Worm (Caenorhabditis elegans): Measurements from ENCODE around the gene F53H1.3.

DNA sequence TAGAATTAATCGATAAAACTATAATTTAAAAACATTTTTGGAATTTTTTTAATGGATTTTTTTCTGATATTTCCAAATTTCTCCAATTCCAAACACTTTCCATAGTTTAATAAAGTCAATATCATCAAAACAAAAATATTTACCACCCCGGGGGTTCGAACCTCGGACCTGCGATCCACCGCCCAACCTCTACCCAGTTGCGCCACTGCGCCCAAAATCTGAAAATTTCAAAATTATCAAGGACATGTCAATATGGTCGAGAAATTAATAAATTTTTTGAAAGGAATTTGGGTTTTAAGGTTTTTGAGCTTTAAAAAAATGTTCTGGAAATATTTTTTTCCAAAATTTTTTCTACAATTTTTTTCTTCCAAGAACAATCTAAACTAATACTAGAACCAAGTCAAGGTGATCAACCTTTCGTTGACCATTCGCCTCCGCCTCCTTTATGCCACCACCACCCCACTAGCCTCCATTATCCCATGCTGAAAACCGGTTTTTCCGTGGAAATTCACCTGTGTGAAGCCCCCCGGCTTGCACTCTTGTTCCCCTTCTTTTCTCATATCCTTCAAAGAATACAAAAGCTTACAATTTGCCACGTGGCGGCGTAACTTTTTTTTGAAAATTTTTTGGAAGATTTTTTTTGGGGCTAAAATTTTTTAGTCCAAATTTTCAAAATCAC is 52.8 kb downstream of the F53H1.3 start:
- TF ChIP-seq npax-4 (tag; optimal IDR thresholded peaks at IDR 0.05) (no peak), rnt-1 (tag; optimal IDR thresholded peaks at IDR 0.05) (no peak), nhr-11 (tag; optimal IDR thresholded peaks at IDR 0.05) (no peak), unc-3 (GFP tag; conservative IDR thresholded peaks at IDR 0.05) (no peak), unc-3 (tag; optimal IDR thresholded peaks at IDR 0.05) (no peak), ceh-34 (tag; optimal IDR thresholded peaks at IDR 0.05) (no peak), pha-4 (tag; optimal IDR thresholded peaks at IDR 0.05) (no peak), ets-4 (tag; optimal IDR thresholded peaks at IDR 0.05) (no peak), elt-4 (tag; optimal IDR thresholded peaks at IDR 0.05) (no peak), dmd-4 (tag; optimal IDR thresholded peaks at IDR 0.05; ENCODE audit: borderline replicate concordance) (no peak), nfya-1 (tag; optimal IDR thresholded peaks at IDR 0.05) (no peak), unc-55 (GFP tag; optimal IDR thresholded peaks at IDR 0.05) (no peak), nhr-232 (tag; optimal IDR thresholded peaks at IDR 0.05) (no peak), fkh-10 (GFP tag; optimal IDR thresholded peaks at IDR 0.05) (no peak), ceh-30 (tag; optimal IDR thresholded peaks at IDR 0.05) (no peak)

Measured in whole organism, late embryonic.